Worm (Caenorhabditis elegans) whole organism, L4 larva: ENCODE data around the gene sri-38.
"Not testable (repeated sequence)": the region's sequence is repeated elsewhere in the genome, so short reads cannot be mapped to it uniquely, and the experiment has no call there.

Experiments used
- D1046.2 ChIP-seq: fragments of 200-800 bp; sonication (Bioruptor generic); IDR thresholded peaks from 2 replicates; pipeline ENCODE4 v1.3.6; 2022; ENCODE audit warnings: missing genetic modification characterization, missing compliant biosample characterization
- ZK337.2 ChIP-seq: fragments of 200-800 bp; sonication (Bioruptor generic); IDR thresholded peaks from 2 replicates; pipeline ENCODE4 v1.3.6; 2022; ENCODE audit warnings: missing genetic modification reagents, missing genetic modification characterization, missing compliant biosample characterization
- attf-4 ChIP-seq: sonication (generic microtip); optimal IDR thresholded peaks from 3 replicates; lab custom pipeline; 2017; ENCODE audit warnings: missing biosample characterization, missing genetic modification characterization
- ceh-20 ChIP-seq: fragments of 200-800 bp; sonication (Bioruptor generic); IDR thresholded peaks from 2 replicates; pipeline ENCODE4 v1.3.6; 2022; ENCODE audit warnings: missing genetic modification reagents, missing genetic modification characterization, missing compliant biosample characterization
- ceh-28 ChIP-seq: fragments of 150-350 bp; optimal IDR thresholded peaks from 2 replicates; lab custom pipeline; 2014; ENCODE audit warnings: missing biosample characterization, missing genetic modification reagents, missing genetic modification characterization
- ceh-82 ChIP-seq: sonication (generic microtip); optimal IDR thresholded peaks from 2 replicates; lab custom pipeline; 2017; ENCODE audit warnings: missing biosample characterization, missing genetic modification characterization
- daf-12 ChIP-seq: fragments of 150-350 bp; optimal IDR thresholded peaks from 2 replicates; lab custom pipeline; 2014; ENCODE audit warnings: missing biosample characterization, missing genetic modification reagents, missing genetic modification characterization
- daf-16 ChIP-seq, 3 experiments: sonication (generic microtip); optimal IDR thresholded peaks; 2 replicates each; lab custom pipeline; 2016 to 2017; ENCODE audit warnings: missing genetic modification characterization in 3 of 3, missing genetic modification reagents in 3 of 3, mild to moderate bottlenecking in 2 of 3, missing compliant biosample characterization in 2 of 3, missing biosample characterization in 1 of 3, moderate library complexity in 1 of 3
- daf-8 ChIP-seq: fragments of 200-800 bp; sonication (Bioruptor generic); IDR thresholded peaks from 2 replicates; pipeline ENCODE4 v1.3.6; 2022; ENCODE audit warnings: missing genetic modification characterization, missing compliant biosample characterization
- dpl-1 ChIP-seq: fragments of 150-350 bp; optimal IDR thresholded peaks from 2 replicates; lab custom pipeline; 2014; ENCODE audit warnings: missing biosample characterization, missing genetic modification reagents, missing genetic modification characterization
- duxl-1 ChIP-seq: sonication (generic microtip); optimal IDR thresholded peaks from 2 replicates; lab custom pipeline; 2016; ENCODE audit warnings: mild to moderate bottlenecking, missing genetic modification characterization, moderate library complexity, missing compliant biosample characterization; ENCODE audit not compliant: poor library complexity
- hlh-11 ChIP-seq: fragments of 200-800 bp; sonication (Bioruptor generic); optimal IDR thresholded peaks from 2 replicates; lab custom pipeline; 2018; ENCODE audit warnings: mild to moderate bottlenecking, missing genetic modification characterization, missing compliant biosample characterization
- hmg-1.1 ChIP-seq: fragments of 200-800 bp; sonication (Bioruptor generic); IDR thresholded peaks from 2 replicates; pipeline ENCODE4 v1.3.6; 2022; ENCODE audit warnings: missing genetic modification reagents, missing genetic modification characterization, missing compliant biosample characterization
- lin-39 ChIP-seq: fragments of 150-350 bp; optimal IDR thresholded peaks from 2 replicates; lab custom pipeline; 2014; ENCODE audit warnings: missing biosample characterization, missing genetic modification reagents, missing genetic modification characterization
- lsy-2 ChIP-seq, 2 experiments: fragments of 150-350 bp in 1 of 2; sonication (generic microtip) in 1 of 2; optimal IDR thresholded peaks; 2 replicates each; lab custom pipeline; 2014 to 2017; ENCODE audit warnings: missing biosample characterization in 2 of 2, missing genetic modification characterization in 2 of 2
- madf-9 ChIP-seq: fragments of 200-800 bp; sonication (Bioruptor generic); conservative IDR thresholded peaks from 2 replicates; pipeline ENCODE4 v1.3.6; 2022; ENCODE audit warnings: missing genetic modification reagents, missing genetic modification characterization, missing compliant biosample characterization
- mdl-1 ChIP-seq, 2 experiments: fragments of 150-350 bp in 1 of 2; sonication (generic microtip) in 1 of 2; optimal IDR thresholded peaks; 2 replicates each; lab custom pipeline; 2014 to 2017; ENCODE audit warnings: missing biosample characterization in 2 of 2, missing genetic modification characterization in 2 of 2
- mep-1 ChIP-seq: fragments of 150-350 bp; sonication (generic microtip); optimal IDR thresholded peaks from 3 replicates; lab custom pipeline; 2014; ENCODE audit warnings: missing biosample characterization, missing genetic modification characterization
- nhr-11 ChIP-seq: fragments of 150-350 bp; optimal IDR thresholded peaks from 2 replicates; lab custom pipeline; 2014; ENCODE audit warnings: missing biosample characterization, missing genetic modification characterization
- nhr-111 ChIP-seq: fragments of 200-800 bp; sonication (Bioruptor generic); optimal IDR thresholded peaks from 2 replicates; lab custom pipeline; 2018; ENCODE audit warnings: mild to moderate bottlenecking, missing genetic modification characterization, missing compliant biosample characterization
- nhr-28 ChIP-seq: fragments of 150-350 bp; optimal IDR thresholded peaks from 2 replicates; lab custom pipeline; 2014; ENCODE audit warnings: missing biosample characterization, missing genetic modification characterization
- nhr-48 ChIP-seq: sonication (generic microtip); optimal IDR thresholded peaks from 2 replicates; lab custom pipeline; 2016; ENCODE audit warnings: mild to moderate bottlenecking, missing genetic modification characterization, missing compliant biosample characterization
- pha-4 ChIP-seq, 2 experiments: fragments of 150-350 bp in 1 of 2; fragments of 200-800 bp in 1 of 2; sonication (Bioruptor generic) in 1 of 2; IDR thresholded peaks in 1 of 2; optimal IDR thresholded peaks in 1 of 2; 2 replicates each; pipeline versions ENCODE4 v1.3.6 to Lab custom; 2014 to 2022; ENCODE audit warnings: missing genetic modification characterization in 2 of 2, missing genetic modification reagents in 2 of 2, missing biosample characterization in 1 of 2, missing compliant biosample characterization in 1 of 2
- php-3 ChIP-seq: fragments of 200-800 bp; sonication (Bioruptor generic); IDR thresholded peaks from 2 replicates; pipeline ENCODE4 v1.3.6; 2022; ENCODE audit warnings: missing genetic modification reagents, missing genetic modification characterization, missing compliant biosample characterization
- saeg-2 ChIP-seq: fragments of 200-800 bp; sonication (Bioruptor generic); IDR thresholded peaks from 2 replicates; pipeline ENCODE4 v1.3.6; 2022; ENCODE audit warnings: missing genetic modification reagents, missing genetic modification characterization, missing compliant biosample characterization
- set-16 ChIP-seq: fragments of 200-800 bp; sonication (Bioruptor generic); IDR thresholded peaks from 2 replicates; pipeline ENCODE4 v1.3.6; 2022; ENCODE audit warnings: missing genetic modification reagents, missing genetic modification characterization, missing compliant biosample characterization
- skn-1 ChIP-seq: fragments of 150-350 bp; optimal IDR thresholded peaks from 2 replicates; lab custom pipeline; 2014; ENCODE audit warnings: missing biosample characterization, missing genetic modification characterization
- unc-39 ChIP-seq: sonication (generic microtip); optimal IDR thresholded peaks from 2 replicates; lab custom pipeline; 2017; ENCODE audit warnings: missing biosample characterization, missing genetic modification characterization
- unc-62 ChIP-seq, 3 experiments: fragments of 150-350 bp in 1 of 3; sonication (generic microtip); optimal IDR thresholded peaks in 2 of 3; peaks in 1 of 3; 1 replicate in 1 of 3; 2 replicates in 2 of 3; lab custom pipeline; 2014 to 2017; ENCODE audit warnings: missing biosample characterization in 3 of 3, missing genetic modification characterization in 3 of 3, missing genetic modification reagents in 3 of 3, missing genotype in 1 of 3
- zag-1 ChIP-seq: fragments of 150-350 bp; optimal IDR thresholded peaks from 2 replicates; lab custom pipeline; 2014; ENCODE audit warnings: missing biosample characterization, missing genetic modification characterization

Gene sri-38

ce11 chrII:2644498-2644897 lies 33.8 kb downstream of the sri-38 start, which contains the start of gene F22E5.11:
TSS of gene F22E5.11 (minus strand) at chrII:2644598.
- TF ChIP-seq unc-39 (tag; lab: Kevin White, UChicago) (no peak), php-3 (no peak), nhr-111 (GFP tag; lab: Kevin White, UChicago) (no peak), saeg-2 (GFP tag; lab: Robert Waterston, UW) (no peak)

DNA sequence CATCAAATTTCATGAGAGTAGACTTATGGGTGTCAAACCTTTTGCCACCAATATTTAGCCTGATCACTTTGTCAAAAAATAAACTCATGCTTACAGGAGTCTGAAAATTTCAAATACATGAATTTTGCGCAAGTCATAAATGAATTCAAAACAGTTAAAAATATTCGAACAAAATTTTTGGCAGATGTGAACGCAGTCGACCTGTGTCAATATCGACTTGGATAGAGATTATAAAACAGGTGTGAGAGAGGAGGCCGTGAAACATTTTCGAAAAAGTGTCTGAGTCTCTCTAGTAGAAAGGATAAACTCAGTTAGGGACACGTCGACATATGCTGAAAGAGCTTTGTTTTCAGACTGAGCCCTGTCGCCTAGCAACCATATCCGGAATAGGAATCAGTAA lies 36.1 kb downstream of the sri-38 start, which contains the start of gene F22E5.12:
TSS of gene F22E5.12 (minus strand) at position 101 of the 400 bp plus-strand sequence.
- not testable (repeated sequence) for TF ChIP-seq zag-1 (tag; lab: Kevin White, UChicago); mep-1 (tag; lab: Kevin White, UChicago); pha-4 (GFP tag; IDR thresholded peaks at IDR 0.05; lab: Robert Waterston, UW); pha-4 (tag; optimal IDR thresholded peaks at IDR 0.05; lab: Kevin White, UChicago)
- TF ChIP-seq, all 104 proteins: peak for 0; not testable (repeated sequence) for 104

DNA sequence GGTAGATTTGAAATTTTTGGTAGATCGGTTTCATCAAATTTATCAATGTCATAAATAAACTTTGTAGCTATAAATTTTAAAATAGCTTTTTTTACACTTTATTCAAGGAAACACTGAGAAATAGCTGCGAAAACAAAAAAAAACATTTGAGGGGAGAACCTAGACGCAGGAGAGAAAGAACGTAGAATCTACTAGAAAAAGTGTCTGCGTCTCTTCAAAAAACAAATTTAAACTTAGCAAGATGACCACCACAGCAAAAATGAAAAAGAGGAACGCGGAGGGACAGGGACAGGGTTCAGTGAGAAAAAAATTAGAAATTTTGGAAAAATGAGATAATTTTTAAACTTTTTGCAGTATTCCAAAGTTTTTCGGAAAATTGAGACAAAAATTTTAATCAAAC lies 38.4 kb downstream of the sri-38 start:
- TF ChIP-seq ceh-20 (GFP tag; lab: Robert Waterston, UW) (0 out of 2 replicates have a peak, but pooled peaks have one; percentile 19), ceh-28 (no peak), daf-12 (no peak), hlh-11 (tag; lab: Kevin White, UChicago) (peak; percentile 10), daf-8 (GFP tag; lab: Robert Waterston, UW) (no peak), madf-9 (no peak), hmg-1.1 (peak; percentile 48; the same call in 1 of the 2 replicates), lin-39 (tag; lab: Kevin White, UChicago) (no peak), nhr-28 (tag; lab: Kevin White, UChicago) (peak; percentile 0), dpl-1 (GFP tag; lab: Kevin White, UChicago) (no peak), nhr-11 (peak; percentile 19), daf-16 (GFP tag; optimal IDR thresholded peaks at IDR 0.05; lab: Kevin White, UChicago) (peak in 1 of 2 experiments; percentile 60), daf-16 (tag; optimal IDR thresholded peaks at IDR 0.05; lab: Kevin White, UChicago) (no peak), skn-1 (no peak)

ce11 chrII:2649539-2649938 lies 38.9 kb downstream of the sri-38 start, which contains the start of the genes F22E5.13 and F22E5.6:
TSS of gene F22E5.13 (minus strand) at chrII:2649639.
TSS of gene F22E5.6 (plus strand) at chrII:2649835.
- no peak for TF ChIP-seq lsy-2 (tag; optimal IDR thresholded peaks at IDR 0.05; lab: Kevin White, UChicago)
- no peak for TF ChIP-seq duxl-1 (tag; lab: Kevin White, UChicago)

ce11 chrII:2656606-2657005 lies 45.9 kb downstream of the sri-38 start, which contains the start of gene sri-47:
TSS of gene sri-47 (plus strand) at chrII:2656906.
- TF ChIP-seq daf-12 (no peak), mdl-1 (tag; optimal IDR thresholded peaks at IDR 0.05; lab: Kevin White, UChicago) (no peak), unc-62 (GFP tag; optimal IDR thresholded peaks at IDR 0.05 in 1 of 2; lab: Kevin White, UChicago) (peak in 1 of 2 experiments; percentile 85), unc-62 (tag; optimal IDR thresholded peaks at IDR 0.05; lab: Kevin White, UChicago) (no peak), attf-4 (tag; lab: Kevin White, UChicago) (no peak), set-16 (GFP tag; lab: Robert Waterston, UW) (0 out of 2 replicates have a peak, but pooled peaks have one; percentile 23), nhr-48 (tag; lab: Kevin White, UChicago) (no peak), ceh-28 (no peak), nhr-11 (no peak), ceh-82 (no peak), madf-9 (no peak), D1046.2 (GFP tag; lab: Robert Waterston, UW) (0 out of 2 replicates have a peak, but pooled peaks have one; percentile 39), daf-16 (GFP tag; optimal IDR thresholded peaks at IDR 0.05; lab: Kevin White, UChicago) (no peak), daf-16 (tag; optimal IDR thresholded peaks at IDR 0.05; lab: Kevin White, UChicago) (no peak), ZK337.2 (GFP tag; lab: Robert Waterston, UW) (no peak)
